Worm (Caenorhabditis elegans): Measurements from ENCODE around the gene srd-56.

srd-56 gene

ce11 chrII:7154711-7155110, 48.3 kb downstream of the srd-56 start:
- TF ChIP-seq fos-1 (tag; optimal IDR thresholded peaks at IDR 0.05) (no peak), fkh-10 (GFP tag; optimal IDR thresholded peaks at IDR 0.05) (no peak)
